Worm (Caenorhabditis elegans) whole organism, L1 larva: ENCODE results near the gene C18A11.3.
A peak's percentile ranks its signal among the peaks of the same experiment; 100 is the strongest.

Source experiments
- aly-2 ChIP-seq: fragments of 150-350 bp; optimal IDR thresholded peaks from 2 replicates; lab custom pipeline; 2014; ENCODE audit warnings: missing biosample characterization, missing genetic modification characterization
- ces-1 ChIP-seq: fragments of 150-350 bp; optimal IDR thresholded peaks from 2 replicates; lab custom pipeline; 2014; ENCODE audit warnings: missing biosample characterization, missing genetic modification reagents, missing genetic modification characterization
- egl-27 ChIP-seq, 2 experiments: fragments of 150-350 bp in 1 of 2; sonication (generic microtip); optimal IDR thresholded peaks; 3 replicates each; lab custom pipeline; 2017 to 2018; ENCODE audit warnings: missing biosample characterization in 2 of 2, missing genetic modification characterization in 2 of 2, missing genetic modification reagents in 2 of 2
- irx-1 ChIP-seq: sonication (generic microtip); optimal IDR thresholded peaks from 2 replicates; lab custom pipeline; 2016; ENCODE audit warnings: missing genetic modification characterization, missing compliant biosample characterization
- jun-1 ChIP-seq: fragments of 150-350 bp; optimal IDR thresholded peaks from 2 replicates; lab custom pipeline; 2014; ENCODE audit warnings: missing biosample characterization, missing genetic modification reagents, missing genetic modification characterization
- lin-15B ChIP-seq: fragments of 150-350 bp; sonication (generic microtip); optimal IDR thresholded peaks from 3 replicates; lab custom pipeline; 2014; ENCODE audit warnings: missing biosample characterization, missing genetic modification characterization
- lin-35 ChIP-seq, 2 experiments: fragments of 150-350 bp; optimal IDR thresholded peaks; 2 replicates each; lab custom pipeline; 2014; ENCODE audit warnings: missing biosample characterization in 2 of 2, missing genetic modification characterization in 2 of 2, missing genetic modification reagents in 2 of 2
- nhr-237 ChIP-seq: fragments of 150-350 bp; optimal IDR thresholded peaks from 2 replicates; lab custom pipeline; 2014; ENCODE audit warnings: missing biosample characterization, missing genetic modification characterization

- TF ChIP-seq lin-35 (GFP tag; optimal IDR thresholded peaks at IDR 0.05; lab: Kevin White, UChicago) (peak in 1 of 2 experiments; percentile 1), irx-1 (no peak), nhr-237 (tag; lab: Kevin White, UChicago) (no peak), lin-15B (tag; lab: Kevin White, UChicago) (no peak), ces-1 (GFP tag; lab: Kevin White, UChicago) (no peak), egl-27 (tag; optimal IDR thresholded peaks at IDR 0.05; lab: Kevin White, UChicago) (no peak), jun-1 (tag; lab: Kevin White, UChicago) (no peak), aly-2 (tag; lab: Kevin White, UChicago) (no peak)
These were observed 33.4 kb upstream of the C18A11.3 start for ce11 chrX:8027509-8027908.
